Fruit fly (Drosophila melanogaster): ENCODE data around the gene Hmt4-20.
A peak's percentile ranks its signal among the peaks of the same experiment; 100 is the strongest.

The Hmt4-20 gene

DNA sequence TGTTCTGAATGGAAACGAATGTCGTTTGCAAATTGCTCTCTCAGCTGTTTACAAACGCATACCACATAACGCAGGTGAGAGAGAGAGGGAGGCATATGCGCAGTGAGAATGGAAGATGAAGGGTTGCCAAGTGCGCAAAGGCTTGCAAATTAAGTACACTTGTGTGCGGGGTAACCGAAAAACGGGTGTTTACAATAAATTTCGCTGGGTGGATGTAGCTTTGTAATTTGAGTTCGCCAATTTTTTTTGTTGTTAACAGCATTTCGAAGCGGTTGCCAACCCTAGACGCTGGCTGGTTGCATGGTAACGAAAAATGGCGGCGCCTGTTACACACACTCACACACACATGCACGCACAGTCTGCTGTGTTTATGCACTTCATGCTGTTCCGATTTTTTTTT, 884 bp downstream of the Hmt4-20 start (continued):
- TF ChIP-seq dmrt93B (GFP tag; optimal IDR thresholded peaks at IDR 0.05) (peak; percentile 92), HLH106 (tag; optimal IDR thresholded peaks at IDR 0.05) (peak; percentile 97), CG32264 (GFP tag; optimal IDR thresholded peaks at IDR 0.05) (peak; percentile 91), Myc (optimal IDR thresholded peaks at IDR 0.05) (no peak), ey (GFP tag; optimal IDR thresholded peaks at IDR 0.05) (peak; percentile 98), Vsx2 (GFP tag; optimal IDR thresholded peaks at IDR 0.05; ENCODE audit: partially characterized antibody) (no peak)

- TF ChIP-seq Rel (GFP tag; optimal IDR thresholded peaks at IDR 0.05) (no peak), Rel (tag; optimal IDR thresholded peaks at IDR 0.05) (no peak), CrebA (GFP tag; optimal IDR thresholded peaks at IDR 0.05; ENCODE audit: borderline replicate concordance) (no peak), HLH106 (tag; optimal IDR thresholded peaks at IDR 0.05) (no peak), GATAd (GFP tag; optimal IDR thresholded peaks at IDR 0.05) (no peak), dl (GFP tag; optimal IDR thresholded peaks at IDR 0.05; ENCODE audit: insufficient read depth in 1 of 2, partially characterized antibody in 2 of 2) (no peak), rgr (GFP tag; optimal IDR thresholded peaks at IDR 0.05) (no peak), brk (GFP tag; optimal IDR thresholded peaks at IDR 0.05) (no peak), Sp1 (GFP tag; optimal IDR thresholded peaks at IDR 0.05) (no peak), CG9705 (GFP tag; optimal IDR thresholded peaks at IDR 0.05) (no peak), jim (GFP tag; optimal IDR thresholded peaks at IDR 0.05) (no peak), ey (GFP tag; optimal IDR thresholded peaks at IDR 0.05) (no peak), woc (GFP tag; optimal IDR thresholded peaks at IDR 0.05) (no peak), lola (GFP tag; optimal IDR thresholded peaks at IDR 0.05) (no peak), Jra (GFP tag; optimal IDR thresholded peaks at IDR 0.05) (no peak), pan (optimal IDR thresholded peaks at IDR 0.05) (no peak), fru (GFP tag; optimal IDR thresholded peaks at IDR 0.05) (no peak), Myc (optimal IDR thresholded peaks at IDR 0.05) (no peak), h (GFP tag; optimal IDR thresholded peaks at IDR 0.05) (no peak), br (GFP tag; optimal IDR thresholded peaks at IDR 0.05) (no peak), tai (GFP tag; optimal IDR thresholded peaks at IDR 0.05) (no peak)
Observed at dm6 chrX:654221-654620, 1.6 kb downstream of the Hmt4-20 start.

dm6 chrX:647056-647627, 8.7 kb downstream of the Hmt4-20 start, which contains the start of gene Roc1a:
Gene Roc1a, plus strand, starts transcription at chrX:647304.
- TF ChIP-seq HLH106 (tag; optimal IDR thresholded peaks at IDR 0.05) (peak; percentile 34), Rel (GFP tag; optimal IDR thresholded peaks at IDR 0.05) (no peak), Rel (tag; optimal IDR thresholded peaks at IDR 0.05) (peak; percentile 33), psq (GFP tag; optimal IDR thresholded peaks at IDR 0.05) (peak; percentile 21), br (GFP tag; optimal IDR thresholded peaks at IDR 0.05) (no peak), usp (GFP tag; optimal IDR thresholded peaks at IDR 0.05) (no peak), Hr83 (GFP tag; optimal IDR thresholded peaks at IDR 0.05; ENCODE audit: poor library complexity, severe bottlenecking) (peak; percentile 10), foxo (GFP tag; optimal IDR thresholded peaks at IDR 0.05) (peak in 1 of 2 experiments; percentile 39), Sp1 (GFP tag; optimal IDR thresholded peaks at IDR 0.05) (peak; percentile 11)

DNA sequence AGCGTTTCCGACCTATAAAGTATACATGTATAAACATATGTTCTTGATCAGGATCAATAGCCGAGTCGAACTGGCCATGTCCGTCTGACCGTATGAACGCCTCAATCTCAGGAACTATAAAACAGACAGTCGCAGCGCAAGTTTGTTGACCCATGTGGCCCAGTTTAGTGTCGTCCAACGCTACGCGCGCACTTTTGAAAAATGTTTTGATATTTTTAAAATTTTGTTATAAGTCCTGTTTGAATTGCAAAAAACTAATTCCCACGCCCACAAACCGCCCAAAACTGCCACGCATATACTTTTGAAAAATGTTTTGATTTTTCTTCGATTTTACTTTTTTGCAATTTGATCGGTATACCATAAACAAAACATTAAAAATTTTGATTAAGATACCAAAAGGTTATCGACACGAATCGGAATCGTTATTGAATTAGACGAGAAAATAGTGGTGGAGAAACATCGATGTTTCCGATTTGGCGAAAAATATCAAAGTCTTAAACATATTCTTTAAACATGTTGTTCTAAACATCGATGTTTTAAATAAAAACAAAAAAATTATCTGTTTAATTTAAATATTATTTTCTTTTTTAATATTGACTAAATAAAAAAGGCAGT, 9.3 kb downstream of the Hmt4-20 start:
- TF ChIP-seq rgr (GFP tag; optimal IDR thresholded peaks at IDR 0.05) (no peak), N (GFP tag; optimal IDR thresholded peaks at IDR 0.05) (no peak), Hr78 (GFP tag; optimal IDR thresholded peaks at IDR 0.05) (no peak), Sp1 (GFP tag; optimal IDR thresholded peaks at IDR 0.05) (no peak), Myc (optimal IDR thresholded peaks at IDR 0.05) (no peak), CrebA (GFP tag; optimal IDR thresholded peaks at IDR 0.05; ENCODE audit: borderline replicate concordance) (no peak), tai (GFP tag; optimal IDR thresholded peaks at IDR 0.05) (no peak), jim (GFP tag; optimal IDR thresholded peaks at IDR 0.05) (no peak), foxo (GFP tag; optimal IDR thresholded peaks at IDR 0.05) (no peak), woc (GFP tag; optimal IDR thresholded peaks at IDR 0.05) (no peak), Jra (GFP tag; optimal IDR thresholded peaks at IDR 0.05) (no peak), br (GFP tag; optimal IDR thresholded peaks at IDR 0.05) (no peak), Mio (GFP tag; optimal IDR thresholded peaks at IDR 0.05) (no peak), brk (GFP tag; optimal IDR thresholded peaks at IDR 0.05) (no peak), sv (GFP tag; optimal IDR thresholded peaks at IDR 0.05) (no peak), Vsx2 (GFP tag; optimal IDR thresholded peaks at IDR 0.05; ENCODE audit: partially characterized antibody) (no peak)

All from whole organism, wandering third instar larva.